Fruit fly (Drosophila melanogaster): ENCODE results near the gene eEF2.

The eEF2 gene

dm6 chr2L:21683053-21683767, 1.2 kb upstream of the eEF2 start:
- no peak for TF ChIP-seq schlank (tag; optimal IDR thresholded peaks at IDR 0.05)
- TF ChIP-seq CG15479 (GFP tag; optimal IDR thresholded peaks at IDR 0.05) = no peak
- TF ChIP-seq CG10654 (GFP tag; optimal IDR thresholded peaks at IDR 0.05) = no peak
- 0 out of 3 replicates have a peak, but pooled peaks have one; percentile 25 for TF ChIP-seq Opbp (GFP tag; IDR thresholded peaks at IDR 0.05; ENCODE audit: partially characterized antibody)
- TF ChIP-seq HLH4C (GFP tag; IDR thresholded peaks at IDR 0.05; ENCODE audit: partially characterized antibody) = no peak
- no peak; the same call in 2 of the 3 replicates for TF ChIP-seq H15 (GFP tag; IDR thresholded peaks at IDR 0.05)
- TF ChIP-seq dati (GFP tag; IDR thresholded peaks at IDR 0.05) = no peak
- no peak for TF ChIP-seq CG2712 (tag; optimal IDR thresholded peaks at IDR 0.05)
- no peak for TF ChIP-seq CG1647 (GFP tag; optimal IDR thresholded peaks at IDR 0.05)
- TF ChIP-seq CG2889 (GFP tag; IDR thresholded peaks at IDR 0.05) = no peak
- peak; percentile 47 for TF ChIP-seq CG2116 (GFP tag; optimal IDR thresholded peaks at IDR 0.05)
- no peak for TF ChIP-seq chif (GFP tag; optimal IDR thresholded peaks at IDR 0.05)
- no peak for TF ChIP-seq NC2α (GFP tag; optimal IDR thresholded peaks at IDR 0.05)
- TF ChIP-seq zfh1 (GFP tag; IDR thresholded peaks at IDR 0.05) = no peak
- TF ChIP-seq dm (GFP tag; optimal IDR thresholded peaks at IDR 0.05) = peak; percentile 14
- TF ChIP-seq salm (tag; optimal IDR thresholded peaks at IDR 0.05) = no peak
- no peak for TF ChIP-seq ems (GFP tag; optimal IDR thresholded peaks at IDR 0.05)
- peak; percentile 31 for TF ChIP-seq ERR (GFP tag; optimal IDR thresholded peaks at IDR 0.05)
- TF ChIP-seq bigmax (GFP tag; optimal IDR thresholded peaks at IDR 0.05) = no peak
- TF ChIP-seq tup (GFP tag; optimal IDR thresholded peaks at IDR 0.05) = no peak
- TF ChIP-seq E2f2 (GFP tag; IDR thresholded peaks at IDR 0.05) = peak; percentile 13; the same call in 1 of the 2 replicates
- TF ChIP-seq CG33213 (GFP tag; optimal IDR thresholded peaks at IDR 0.05) = peak; percentile 18
- TF ChIP-seq tna (GFP tag; IDR thresholded peaks at IDR 0.05; ENCODE audit: partially characterized antibody) = 0 out of 2 replicates have a peak, but pooled peaks have one; percentile 6
- TF ChIP-seq Fer1 (GFP tag; optimal IDR thresholded peaks at IDR 0.05) = no peak
- no peak for TF ChIP-seq pros (GFP tag; optimal IDR thresholded peaks at IDR 0.05)
- TF ChIP-seq CG13287 (GFP tag; IDR thresholded peaks at IDR 0.05; ENCODE audit: partially characterized antibody) = no peak
- no peak for TF ChIP-seq Drgx (GFP tag; IDR thresholded peaks at IDR 0.05)
- peak; percentile 72 for TF ChIP-seq Med (GFP tag)
- TF ChIP-seq hkb (optimal IDR thresholded peaks at IDR 0.05) = peak; percentile 31
- TF ChIP-seq hkb (GFP tag; IDR thresholded peaks at IDR 0.05) = peak; percentile 20; the same call in 1 of the 2 replicates
- no peak for TF ChIP-seq Dip3 (GFP tag; optimal IDR thresholded peaks at IDR 0.05)
- peak; percentile 50 for TF ChIP-seq Lhr (GFP tag; optimal IDR thresholded peaks at IDR 0.05)
- TF ChIP-seq Jarid2 (GFP tag; optimal IDR thresholded peaks at IDR 0.05) = no peak
- TF ChIP-seq z (GFP tag; IDR thresholded peaks at IDR 0.05) = no peak
- no peak for TF ChIP-seq CG7271 (tag; optimal IDR thresholded peaks at IDR 0.05)
- no peak for TF ChIP-seq CrebB (tag; optimal IDR thresholded peaks at IDR 0.05)
- no peak for TF ChIP-seq CG2129 (GFP tag; IDR thresholded peaks at IDR 0.05; ENCODE audit: partially characterized antibody)
- no peak for TF ChIP-seq h (optimal IDR thresholded peaks at IDR 0.05)
- TF ChIP-seq Fer2 (tag; optimal IDR thresholded peaks at IDR 0.05) = no peak
- no peak for TF ChIP-seq tap (tag; optimal IDR thresholded peaks at IDR 0.05)
- TF ChIP-seq CG17361 (GFP tag; IDR thresholded peaks at IDR 0.05) = 0 out of 3 replicates have a peak, but pooled peaks have one; percentile 14
- no peak for TF ChIP-seq Hey (tag; optimal IDR thresholded peaks at IDR 0.05)
- TF ChIP-seq Atf6 (GFP tag; IDR thresholded peaks at IDR 0.05) = no peak
- no peak for TF ChIP-seq Chrac-16 (GFP tag; optimal IDR thresholded peaks at IDR 0.05)
- TF ChIP-seq CG30431 (GFP tag; optimal IDR thresholded peaks at IDR 0.05) = no peak
- peak; percentile 69 for TF ChIP-seq pita (GFP tag; optimal IDR thresholded peaks at IDR 0.05)
- TF ChIP-seq insv (GFP tag; optimal IDR thresholded peaks at IDR 0.05) = peak in 1 of 2 experiments; percentile 47
- TF ChIP-seq TFAM (GFP tag; optimal IDR thresholded peaks at IDR 0.05) = no peak
- TF ChIP-seq Abd-B (GFP tag; optimal IDR thresholded peaks at IDR 0.05) = no peak
- peak; percentile 4 for TF ChIP-seq CoRest (tag; optimal IDR thresholded peaks at IDR 0.05)

Data from whole organism, embryonic.